Worm (Caenorhabditis elegans) whole organism, L4/young adult: Measurements from ENCODE around the gene str-55.

Experiments used
- dao-5 ChIP-seq: sonication (generic microtip); optimal IDR thresholded peaks from 2 replicates; lab custom pipeline; 2016; ENCODE audit warnings: missing genotype, missing genetic modification characterization, moderate library complexity, missing compliant biosample characterization
- him-1 ChIP-seq: sonication (generic microtip); optimal IDR thresholded peaks from 2 replicates; lab custom pipeline; 2016; ENCODE audit warnings: missing genotype, missing genetic modification reagents, missing genetic modification characterization, missing compliant biosample characterization

DNA sequence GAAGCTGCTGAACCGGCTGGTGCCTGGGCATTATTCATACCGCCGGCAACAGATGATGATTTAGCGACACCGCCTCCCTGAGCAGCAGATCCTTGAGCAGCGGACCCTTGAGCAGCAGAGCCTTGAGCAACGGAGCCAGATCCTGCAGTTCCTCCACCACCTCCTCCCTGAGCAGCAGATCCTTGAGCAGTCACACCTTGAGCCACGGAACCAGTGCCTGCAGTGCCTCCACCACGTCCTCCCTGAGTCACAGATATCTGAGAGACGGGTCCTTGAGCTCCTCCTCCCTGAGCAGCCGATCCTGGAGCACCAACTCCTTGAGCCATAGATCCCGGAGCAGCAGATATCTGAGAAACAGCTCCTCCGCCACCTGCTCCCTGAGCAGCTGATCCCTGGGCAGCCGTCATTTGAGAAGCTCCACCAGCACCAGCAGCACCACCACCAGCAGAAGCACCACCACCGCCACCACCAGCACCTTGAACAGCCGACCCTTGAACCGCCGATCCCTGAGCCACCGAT, 40.4 kb downstream of the str-55 start:
- no peak for TF ChIP-seq dao-5 (tag; lab: Kevin White, UChicago)
- no peak for TF ChIP-seq him-1 (tag; lab: Kevin White, UChicago)
